Worm (Caenorhabditis elegans): ENCODE results near the gene H35N09.1.

Gene H35N09.1

ce11 chrX:8584825-8585384, 20.2 kb upstream of the H35N09.1 start:
- TF ChIP-seq ceh-30 (tag; optimal IDR thresholded peaks at IDR 0.05), result no peak
- no peak for TF ChIP-seq tbx-2 (tag; optimal IDR thresholded peaks at IDR 0.05)
- no peak for TF ChIP-seq gmeb-2 (tag; optimal IDR thresholded peaks at IDR 0.05)
- no peak for TF ChIP-seq hlh-13 (GFP tag; optimal IDR thresholded peaks at IDR 0.05)
- TF ChIP-seq odd-2 (tag; optimal IDR thresholded peaks at IDR 0.05), result no peak
- TF ChIP-seq unc-42 (tag; optimal IDR thresholded peaks at IDR 0.05), result no peak
- no peak for TF ChIP-seq unc-55 (GFP tag; optimal IDR thresholded peaks at IDR 0.05)
- no peak for TF ChIP-seq ceh-14 (tag; optimal IDR thresholded peaks at IDR 0.05)
- no peak for TF ChIP-seq pqm-1 (tag; optimal IDR thresholded peaks at IDR 0.05)
- TF ChIP-seq madf-2 (tag; optimal IDR thresholded peaks at IDR 0.05), result no peak

DNA sequence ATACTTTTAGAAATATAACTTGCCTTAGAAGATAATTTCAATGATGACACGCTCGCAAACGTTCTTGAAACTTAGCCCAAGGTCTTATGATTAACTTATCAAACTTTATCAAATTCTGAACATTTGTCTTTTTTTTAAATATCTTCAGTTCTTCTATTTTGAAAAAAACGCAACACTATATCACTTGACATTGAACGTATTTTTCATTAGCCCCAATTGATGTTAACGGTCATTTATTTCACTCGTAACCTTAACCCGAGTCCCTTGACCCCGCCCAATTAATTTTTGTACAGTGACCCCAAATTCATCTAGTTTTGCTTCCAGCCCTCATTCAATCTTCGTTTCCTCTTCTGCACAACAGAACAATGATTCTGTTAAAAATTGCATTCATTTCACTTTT, 19.3 kb upstream of the H35N09.1 start, which contains the start of gene F18E9.3:
Gene F18E9.3, plus strand, starts transcription at position 311 of the 400 bp plus-strand sequence.
- TF ChIP-seq madf-2 (tag; optimal IDR thresholded peaks at IDR 0.05) (no peak), pros-1 (tag; optimal IDR thresholded peaks at IDR 0.05) (no peak), ceh-6 (GFP tag; optimal IDR thresholded peaks at IDR 0.05) (no peak), syd-9 (tag; optimal IDR thresholded peaks at IDR 0.05) (no peak), npax-4 (tag; optimal IDR thresholded peaks at IDR 0.05) (no peak), nhr-11 (tag; optimal IDR thresholded peaks at IDR 0.05) (no peak), ttx-3 (tag; optimal IDR thresholded peaks at IDR 0.05) (no peak), ceh-19 (GFP tag; optimal IDR thresholded peaks at IDR 0.05) (no peak), unc-86 (tag; optimal IDR thresholded peaks at IDR 0.05) (no peak), ceh-14 (tag; optimal IDR thresholded peaks at IDR 0.05) (no peak), ahr-1 (tag; optimal IDR thresholded peaks at IDR 0.05) (no peak)

DNA sequence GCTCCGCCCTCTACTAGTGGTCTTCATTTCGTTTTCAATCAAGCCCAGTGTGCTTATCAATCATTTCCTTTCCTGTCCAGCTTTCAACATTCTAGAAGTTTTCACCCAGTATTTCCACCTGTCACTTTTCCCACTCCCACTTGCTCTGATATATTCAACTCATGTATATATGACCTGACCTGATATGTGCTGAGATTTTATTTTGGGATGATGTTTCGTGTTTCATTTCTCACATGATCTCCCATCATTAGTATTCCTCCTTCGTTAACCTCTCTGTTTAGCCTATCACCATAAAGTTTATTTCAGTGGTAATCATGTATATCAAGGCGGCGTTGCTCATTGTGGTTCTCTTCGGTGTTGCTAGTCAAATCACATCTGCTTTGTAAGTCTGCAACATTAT, 12.3 kb upstream of the H35N09.1 start, which contains the start of gene nlp-7:
Gene nlp-7, plus strand, starts transcription at position 301 of the 400 bp plus-strand sequence.
- no peak for TF ChIP-seq nhr-232 (tag; optimal IDR thresholded peaks at IDR 0.05)

DNA sequence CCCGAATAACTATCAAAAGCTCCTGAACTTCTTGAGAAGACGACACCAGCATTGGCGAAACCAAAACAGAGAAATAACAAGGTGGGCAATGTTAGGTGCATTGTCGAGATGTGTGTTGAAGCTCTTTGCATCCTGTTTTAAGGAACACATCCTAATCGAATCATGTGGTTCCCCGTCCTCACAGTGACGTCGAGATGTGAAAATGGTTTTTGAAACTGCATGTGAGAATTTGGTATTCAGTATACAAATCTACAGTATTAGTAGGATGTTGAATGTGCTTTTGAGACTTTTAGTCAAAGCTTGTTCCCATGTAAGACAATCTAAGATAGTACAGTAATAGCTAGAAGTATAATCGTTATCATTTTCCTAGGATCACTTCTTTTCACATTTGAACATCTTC, 7.5 kb upstream of the H35N09.1 start, which contains the start of gene F18E9.7:
Gene F18E9.7, minus strand, starts transcription at position 101 of the 400 bp plus-strand sequence.
- no peak for TF ChIP-seq pag-3 (tag; optimal IDR thresholded peaks at IDR 0.05; ENCODE audit: borderline replicate concordance)
- no peak for TF ChIP-seq gmeb-2 (tag; optimal IDR thresholded peaks at IDR 0.05)
- no peak for TF ChIP-seq ama-1 (optimal IDR thresholded peaks at IDR 0.05)
- no peak for TF ChIP-seq ets-4 (tag; optimal IDR thresholded peaks at IDR 0.05)

ce11 chrX:8598491-8598890, 6.6 kb upstream of the H35N09.1 start:
- TF ChIP-seq elt-2 (tag; optimal IDR thresholded peaks at IDR 0.05) (no peak), zip-5 (tag; optimal IDR thresholded peaks at IDR 0.05) (no peak), npax-4 (tag; optimal IDR thresholded peaks at IDR 0.05) (no peak), fkh-10 (GFP tag; optimal IDR thresholded peaks at IDR 0.05) (no peak), pax-1 (tag; optimal IDR thresholded peaks at IDR 0.05) (no peak)

DNA sequence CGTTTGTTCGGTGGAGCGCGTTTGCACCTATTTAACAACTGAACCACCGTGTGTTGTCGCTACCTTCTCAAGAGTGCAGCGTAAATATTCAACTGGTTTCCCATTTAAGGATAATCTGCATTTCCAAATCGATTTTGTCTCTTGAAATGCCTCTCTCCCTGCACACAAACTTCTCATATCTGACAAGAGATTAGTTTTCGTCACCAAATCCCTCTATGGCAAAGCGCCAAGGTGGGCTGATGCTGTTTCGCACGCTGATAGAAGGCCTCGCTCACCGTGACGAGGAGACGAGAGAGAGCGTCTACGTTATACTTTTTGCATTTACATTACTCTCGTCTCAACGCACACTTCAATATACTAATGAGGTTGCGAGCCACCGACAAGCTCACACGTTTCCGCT, 5.4 kb upstream of the H35N09.1 start:
- TF ChIP-seq sdc-2 (tag; optimal IDR thresholded peaks at IDR 0.05), result no peak

- TF ChIP-seq C38D4.7 (GFP tag; optimal IDR thresholded peaks at IDR 0.05) (no peak), dmd-4 (tag; optimal IDR thresholded peaks at IDR 0.05; ENCODE audit: borderline replicate concordance) (no peak), unc-42 (tag; optimal IDR thresholded peaks at IDR 0.05) (no peak)
Observed at ce11 chrX:8601235-8601634, 3.9 kb upstream of the H35N09.1 start, which contains the start of gene F18E9.1. Gene F18E9.1, plus strand, starts transcription at chrX:8601535.

All from whole organism, late embryonic.